Fruit fly (Drosophila melanogaster) whole organism, prepupa: ENCODE results near the gene CG32537.

Experiments used
- Blimp-1 ChIP-seq: fragments of 200-800 bp; sonication (Bioruptor generic); optimal IDR thresholded peaks from 3 replicates; lab custom pipeline; 2017; ENCODE audit warnings: missing biosample characterization, missing genetic modification characterization, mild to moderate bottlenecking, moderate library complexity, missing genetic modification reagents
- CG11902 ChIP-seq: fragments of 200-800 bp; sonication (Bioruptor generic); optimal IDR thresholded peaks from 3 replicates; lab custom pipeline; 2016; ENCODE audit warnings: missing biosample characterization, missing genetic modification characterization
- CG15336 ChIP-seq: fragments of 200-800 bp; sonication (Bioruptor generic); IDR thresholded peaks from 2 replicates; pipeline ENCODE4 v1.3.6; 2022; ENCODE audit warnings: missing biosample characterization, missing genetic modification characterization
- CG16779 ChIP-seq: fragments of 200-800 bp; sonication (Bioruptor generic); optimal IDR thresholded peaks from 3 replicates; lab custom pipeline; 2017; ENCODE audit warnings: missing biosample characterization, mild to moderate bottlenecking, missing genetic modification characterization
- CG31627 ChIP-seq: fragments of 200-800 bp; sonication (Bioruptor generic); optimal IDR thresholded peaks from 3 replicates; lab custom pipeline; 2016; ENCODE audit warnings: missing biosample characterization, missing genetic modification characterization
- CG32006 ChIP-seq: fragments of 200-800 bp; sonication (Bioruptor generic); optimal IDR thresholded peaks from 3 replicates; lab custom pipeline; 2017; ENCODE audit warnings: missing biosample characterization, mild to moderate bottlenecking, missing genetic modification characterization
- CG34406 ChIP-seq: fragments of 200-800 bp; sonication (Bioruptor generic); optimal IDR thresholded peaks from 3 replicates; lab custom pipeline; 2016; ENCODE audit warnings: missing biosample characterization, missing genetic modification characterization
- CG4318 ChIP-seq: fragments of 200-800 bp; sonication (Bioruptor generic); optimal IDR thresholded peaks from 3 replicates; lab custom pipeline; 2017; ENCODE audit warnings: missing biosample characterization, mild to moderate bottlenecking, missing genetic modification characterization
- CG6163 ChIP-seq: fragments of 200-800 bp; sonication (Bioruptor generic); IDR thresholded peaks from 3 replicates; pipeline ENCODE4 v1.3.6; 2022; ENCODE audit warnings: missing biosample characterization, missing genetic modification characterization
- CG6276 ChIP-seq: fragments of 200-800 bp; sonication (Bioruptor generic); optimal IDR thresholded peaks from 2 replicates; lab custom pipeline; 2017; ENCODE audit warnings: missing biosample characterization, mild to moderate bottlenecking, missing genetic modification characterization
- CG6808 ChIP-seq: fragments of 200-800 bp; sonication (Bioruptor generic); optimal IDR thresholded peaks from 3 replicates; lab custom pipeline; 2017; ENCODE audit warnings: missing biosample characterization, missing genetic modification characterization, mild to moderate bottlenecking, moderate library complexity, missing genetic modification reagents
- CG6854 ChIP-seq: fragments of 200-800 bp; sonication (Bioruptor generic); optimal IDR thresholded peaks from 2 replicates; lab custom pipeline; 2017; ENCODE audit warnings: missing biosample characterization, mild to moderate bottlenecking, missing genetic modification characterization
- CG7368 ChIP-seq: fragments of 200-800 bp; sonication (Bioruptor generic); optimal IDR thresholded peaks from 3 replicates; lab custom pipeline; 2016; ENCODE audit warnings: missing biosample characterization, missing genetic modification characterization
- CG8119 ChIP-seq: fragments of 200-800 bp; sonication (Bioruptor generic); IDR thresholded peaks from 3 replicates; pipeline ENCODE4 v1.3.6; 2022; ENCODE audit warnings: missing biosample characterization, missing genetic modification characterization
- CG8319 ChIP-seq: fragments of 200-800 bp; sonication (Bioruptor generic); optimal IDR thresholded peaks from 3 replicates; lab custom pipeline; 2016; ENCODE audit warnings: missing biosample characterization, missing genetic modification characterization
- CG8632 ChIP-seq: fragments of 200-800 bp; sonication (Bioruptor generic); optimal IDR thresholded peaks from 3 replicates; lab custom pipeline; 2016; ENCODE audit warnings: missing biosample characterization, missing genetic modification characterization
- Eip75B ChIP-seq: fragments of 200-800 bp; sonication (Bioruptor generic); optimal IDR thresholded peaks from 3 replicates; lab custom pipeline; 2016; ENCODE audit warnings: missing biosample characterization, missing genetic modification characterization
- Eip78C ChIP-seq: fragments of 200-800 bp; sonication (Bioruptor generic); peaks from one replicate; lab custom pipeline; 2016; ENCODE audit warnings: missing biosample characterization, missing genetic modification characterization
- Eip93F ChIP-seq: fragments of 200-800 bp; sonication (Bioruptor generic); optimal IDR thresholded peaks from 2 replicates; lab custom pipeline; 2016; ENCODE audit warnings: missing biosample characterization, mild to moderate bottlenecking, missing genetic modification characterization
- Ets96B ChIP-seq: fragments of 200-800 bp; optimal IDR thresholded peaks from 2 replicates; lab custom pipeline; 2019; ENCODE audit warnings: missing biosample characterization, mild to moderate bottlenecking, missing genetic modification characterization, moderate library complexity
- Gug ChIP-seq: fragments of 200-800 bp; sonication (Bioruptor generic); IDR thresholded peaks from 2 replicates; pipeline ENCODE4 v1.3.6; 2022; ENCODE audit warnings: missing biosample characterization, missing genetic modification characterization
- Hr38 ChIP-seq: sonication (Bioruptor generic); optimal IDR thresholded peaks from 2 replicates; lab custom pipeline; 2016; ENCODE audit warnings: missing biosample characterization, missing genetic modification characterization
- Hr39 ChIP-seq: fragments of 200-800 bp; sonication (Bioruptor generic); optimal IDR thresholded peaks from 2 replicates; lab custom pipeline; 2016; ENCODE audit warnings: missing biosample characterization, missing genetic modification characterization
- Hr4 ChIP-seq: fragments of 200-800 bp; sonication (Bioruptor generic); optimal IDR thresholded peaks from 3 replicates; lab custom pipeline; 2016; ENCODE audit warnings: missing biosample characterization, missing genetic modification characterization
- Lpt ChIP-seq: fragments of 200-800 bp; sonication (Bioruptor generic); optimal IDR thresholded peaks from 3 replicates; lab custom pipeline; 2016; ENCODE audit warnings: missing biosample characterization, missing genetic modification characterization
- Met ChIP-seq: fragments of 200-800 bp; sonication (Bioruptor generic); optimal IDR thresholded peaks from 3 replicates; lab custom pipeline; 2016; ENCODE audit warnings: missing biosample characterization, missing genetic modification characterization
- Smox ChIP-seq: fragments of 200-800 bp; sonication (Bioruptor generic); optimal IDR thresholded peaks from 3 replicates; lab custom pipeline; 2016; ENCODE audit warnings: missing biosample characterization, missing genetic modification characterization
- Sox102F ChIP-seq: fragments of 200-800 bp; sonication (Bioruptor generic); optimal IDR thresholded peaks from 2 replicates; lab custom pipeline; 2016; ENCODE audit warnings: missing biosample characterization, mild to moderate bottlenecking, missing genetic modification characterization
- Sox14 ChIP-seq: fragments of 200-800 bp; sonication (Bioruptor generic); optimal IDR thresholded peaks from 3 replicates; lab custom pipeline; 2016; ENCODE audit warnings: missing biosample characterization, missing genetic modification characterization
- Sox15 ChIP-seq: fragments of 200-800 bp; sonication (Bioruptor generic); optimal IDR thresholded peaks from 3 replicates; lab custom pipeline; 2016; ENCODE audit warnings: missing biosample characterization, missing genetic modification characterization
- acj6 ChIP-seq: fragments of 200-800 bp; sonication (Bioruptor generic); optimal IDR thresholded peaks from 3 replicates; lab custom pipeline; 2016; ENCODE audit warnings: missing biosample characterization, missing genetic modification characterization
- dsx ChIP-seq: fragments of 200-800 bp; optimal IDR thresholded peaks from 3 replicates; lab custom pipeline; 2019; ENCODE audit warnings: missing biosample characterization, mild to moderate bottlenecking, missing genetic modification characterization, moderate library complexity; ENCODE audit not compliant: poor library complexity, severe bottlenecking
- eg ChIP-seq: fragments of 200-800 bp; sonication (Bioruptor generic); IDR thresholded peaks from 3 replicates; pipeline ENCODE4 v1.3.6; 2022; ENCODE audit warnings: missing biosample characterization, missing genetic modification characterization
- esn ChIP-seq: fragments of 200-800 bp; sonication (Bioruptor generic); optimal IDR thresholded peaks from 2 replicates; lab custom pipeline; 2016; ENCODE audit warnings: missing biosample characterization, mild to moderate bottlenecking, missing genetic modification characterization, moderate library complexity
- fd59A ChIP-seq: fragments of 200-800 bp; sonication (Bioruptor generic); optimal IDR thresholded peaks from 2 replicates; lab custom pipeline; 2017; ENCODE audit warnings: missing biosample characterization, mild to moderate bottlenecking, missing genetic modification characterization, missing genetic modification reagents
- fkh ChIP-seq: fragments of 200-800 bp; sonication (Bioruptor generic); optimal IDR thresholded peaks from 3 replicates; lab custom pipeline; 2017; ENCODE audit warnings: missing biosample characterization, mild to moderate bottlenecking, missing genetic modification characterization, moderate library complexity
- net ChIP-seq: fragments of 200-800 bp; sonication (Bioruptor generic); optimal IDR thresholded peaks from 3 replicates; lab custom pipeline; 2016; ENCODE audit warnings: missing biosample characterization, missing genetic modification characterization
- pdm3 ChIP-seq: fragments of 200-800 bp; sonication (Bioruptor generic); optimal IDR thresholded peaks from 3 replicates; lab custom pipeline; 2016; ENCODE audit warnings: missing biosample characterization, missing genetic modification characterization
- salr ChIP-seq, 2 experiments: fragments of 200-800 bp; sonication (Bioruptor generic); optimal IDR thresholded peaks; 3 replicates each; lab custom pipeline; 2016 to 2018; ENCODE audit warnings: missing biosample characterization in 2 of 2, missing genetic modification characterization in 2 of 2, mild to moderate bottlenecking in 1 of 2
- spab ChIP-seq: fragments of 200-800 bp; sonication (Bioruptor generic); optimal IDR thresholded peaks from 2 replicates; lab custom pipeline; 2017; ENCODE audit warnings: missing biosample characterization, mild to moderate bottlenecking, missing genetic modification characterization, missing genetic modification reagents
- ss ChIP-seq, 2 experiments: fragments of 200-800 bp; sonication (Bioruptor generic); optimal IDR thresholded peaks; 2 replicates in 1 of 2; 3 replicates in 1 of 2; lab custom pipeline; 2017 to 2018; ENCODE audit warnings: mild to moderate bottlenecking in 2 of 2, missing biosample characterization in 2 of 2, missing genetic modification characterization in 2 of 2, moderate library complexity in 1 of 2
- svp ChIP-seq: fragments of 200-800 bp; sonication (Bioruptor generic); peaks from one replicate; lab custom pipeline; 2016; ENCODE audit warnings: missing biosample characterization, missing genetic modification characterization
- topi ChIP-seq: fragments of 200-800 bp; sonication (Bioruptor generic); optimal IDR thresholded peaks from 3 replicates; lab custom pipeline; 2016; ENCODE audit warnings: missing biosample characterization, missing genetic modification characterization
- vri ChIP-seq: fragments of 200-800 bp; sonication (Bioruptor generic); optimal IDR thresholded peaks from 3 replicates; lab custom pipeline; 2016; ENCODE audit warnings: missing biosample characterization, mild to moderate bottlenecking, missing genetic modification characterization

CG32537 gene

dm6 chrX:19287784-19288183 is 11.4 kb upstream of the CG32537 start:
- no peak for TF ChIP-seq acj6 (GFP tag; lab: Kevin White, UChicago)
- TF ChIP-seq Lpt (GFP tag; lab: Kevin White, UChicago), result no peak
- TF ChIP-seq Gug (GFP tag; lab: Robert Waterston, UW), result no peak
- TF ChIP-seq dsx (GFP tag; lab: Kevin White, UChicago), result no peak
- peak; percentile 23 for TF ChIP-seq Eip78C (GFP tag; lab: Kevin White, UChicago)
- TF ChIP-seq CG6854 (GFP tag; lab: Kevin White, UChicago), result peak; percentile 30
- TF ChIP-seq CG15336 (GFP tag; lab: Robert Waterston, UW), result no peak
- no peak for TF ChIP-seq fd59A (GFP tag; lab: Kevin White, UChicago)
- no peak for TF ChIP-seq esn (GFP tag; lab: Kevin White, UChicago)
- no peak for TF ChIP-seq CG8319 (GFP tag; lab: Kevin White, UChicago)
- TF ChIP-seq Sox15 (GFP tag; lab: Kevin White, UChicago), result no peak
- no peak for TF ChIP-seq CG8119
- no peak for TF ChIP-seq CG8632 (GFP tag; lab: Kevin White, UChicago)
- TF ChIP-seq eg (GFP tag; lab: Robert Waterston, UW), result no peak
- no peak for TF ChIP-seq CG34406 (GFP tag; lab: Kevin White, UChicago)
- TF ChIP-seq CG32006 (GFP tag; lab: Kevin White, UChicago), result no peak
- TF ChIP-seq Smox (GFP tag; lab: Kevin White, UChicago), result no peak
- TF ChIP-seq ss (GFP tag; optimal IDR thresholded peaks at IDR 0.05; lab: Kevin White, UChicago), result peak; percentile 12 to 15
- peak; percentile 18 for TF ChIP-seq vri (GFP tag; lab: Kevin White, UChicago)

- TF ChIP-seq Hr4 (GFP tag; lab: Kevin White, UChicago) (no peak), Eip93F (GFP tag; lab: Kevin White, UChicago) (peak; percentile 52)
Observed at dm6 chrX:19286235-19286634, 9.9 kb upstream of the CG32537 start.

- TF ChIP-seq CG8632 (GFP tag; lab: Kevin White, UChicago), result no peak
- peak; percentile 69 for TF ChIP-seq svp
- TF ChIP-seq Ets96B (tag; lab: Kevin White, UChicago), result no peak
- TF ChIP-seq Eip78C (GFP tag; lab: Kevin White, UChicago), result peak; percentile 45
- TF ChIP-seq vri (GFP tag; lab: Kevin White, UChicago), result peak; percentile 90
Observed at dm6 chrX:19285441-19285840, 9.1 kb upstream of the CG32537 start.

dm6 chrX:19281271-19281670 is 4.9 kb upstream of the CG32537 start:
- TF ChIP-seq svp (no peak), Gug (GFP tag; lab: Robert Waterston, UW) (no peak), ss (GFP tag; optimal IDR thresholded peaks at IDR 0.05; lab: Kevin White, UChicago) (no peak), CG15336 (GFP tag; lab: Robert Waterston, UW) (peak; percentile 45; the same call in 1 of the 2 replicates), fd59A (GFP tag; lab: Kevin White, UChicago) (no peak), Eip93F (GFP tag; lab: Kevin White, UChicago) (no peak), spab (GFP tag; lab: Kevin White, UChicago) (no peak), CG6808 (GFP tag; lab: Kevin White, UChicago) (no peak), net (GFP tag; lab: Kevin White, UChicago) (no peak), Sox14 (peak; percentile 16), CG34406 (GFP tag; lab: Kevin White, UChicago) (peak; percentile 67), CG8632 (GFP tag; lab: Kevin White, UChicago) (peak; percentile 49), dsx (GFP tag; lab: Kevin White, UChicago) (no peak), eg (GFP tag; lab: Robert Waterston, UW) (peak; percentile 66; the same call in 2 of the 3 replicates), pdm3 (GFP tag; lab: Kevin White, UChicago) (no peak), Blimp-1 (GFP tag; lab: Kevin White, UChicago) (no peak), Met (GFP tag; lab: Kevin White, UChicago) (no peak), CG8319 (GFP tag; lab: Kevin White, UChicago) (no peak), CG6163 (GFP tag; lab: Robert Waterston, UW) (peak; percentile 58), salr (GFP tag; optimal IDR thresholded peaks at IDR 0.05; lab: Kevin White, UChicago) (no peak), Hr39 (peak; percentile 20), fkh (GFP tag; lab: Kevin White, UChicago) (no peak), CG7368 (GFP tag; lab: Kevin White, UChicago) (no peak), Eip75B (no peak), CG6276 (GFP tag; lab: Kevin White, UChicago) (no peak), Hr38 (GFP tag; lab: Kevin White, UChicago) (no peak), CG4318 (GFP tag; lab: Kevin White, UChicago) (no peak), topi (GFP tag; lab: Kevin White, UChicago) (peak; percentile 22), Sox102F (no peak), CG16779 (tag; lab: Kevin White, UChicago) (no peak), CG31627 (GFP tag; lab: Kevin White, UChicago) (no peak), CG11902 (GFP tag; lab: Kevin White, UChicago) (no peak), CG8119 (no peak)
